Worm (Caenorhabditis elegans) whole organism, L1 larva: ENCODE results near the gene gst-41.

Experiments used
- efl-1 ChIP-seq, 4 experiments: fragments of 150-350 bp; optimal IDR thresholded peaks in 3 of 4; peaks in 1 of 4; 1 replicate in 1 of 4; 2 replicates in 3 of 4; lab custom pipeline; 2014; ENCODE audit warnings: missing biosample characterization in 2 of 4, missing genetic modification characterization in 2 of 4, missing genetic modification reagents in 2 of 4
- elt-2 ChIP-seq: sonication (generic microtip); optimal IDR thresholded peaks from 2 replicates; lab custom pipeline; 2016; ENCODE audit warnings: missing genetic modification characterization, mild to moderate bottlenecking, inconsistent platforms, missing compliant biosample characterization, missing genetic modification reagents
- fos-1 ChIP-seq: fragments of 150-350 bp; optimal IDR thresholded peaks from 2 replicates; lab custom pipeline; 2014; ENCODE audit warnings: missing biosample characterization, missing genetic modification characterization
- lin-15B ChIP-seq: fragments of 150-350 bp; sonication (generic microtip); optimal IDR thresholded peaks from 3 replicates; lab custom pipeline; 2014; ENCODE audit warnings: missing biosample characterization, missing genetic modification characterization
- nhr-11 ChIP-seq: fragments of 150-350 bp; optimal IDR thresholded peaks from 2 replicates; lab custom pipeline; 2014; ENCODE audit warnings: missing biosample characterization, missing genetic modification characterization
- nhr-237 ChIP-seq: fragments of 150-350 bp; optimal IDR thresholded peaks from 2 replicates; lab custom pipeline; 2014; ENCODE audit warnings: missing biosample characterization, missing genetic modification characterization
- nhr-28 ChIP-seq: fragments of 150-350 bp; optimal IDR thresholded peaks from 2 replicates; lab custom pipeline; 2014; ENCODE audit warnings: missing biosample characterization, missing genetic modification characterization
- rnt-1 ChIP-seq: sonication (generic microtip); optimal IDR thresholded peaks from 2 replicates; lab custom pipeline; 2016; ENCODE audit warnings: mild to moderate bottlenecking, missing genetic modification characterization, moderate library complexity, missing compliant biosample characterization
- snpc-4 ChIP-seq: fragments of 150-350 bp; optimal IDR thresholded peaks from 2 replicates; lab custom pipeline; 2014; ENCODE audit warnings: missing biosample characterization, missing genetic modification characterization
- unc-130 ChIP-seq: fragments of 150-350 bp; optimal IDR thresholded peaks from 2 replicates; lab custom pipeline; 2017; ENCODE audit warnings: missing biosample characterization, missing genetic modification characterization, inconsistent platforms
- ztf-11 ChIP-seq, 2 experiments: sonication (generic microtip); optimal IDR thresholded peaks; 2 replicates each; lab custom pipeline; 2016 to 2017; ENCODE audit warnings: missing genetic modification characterization in 2 of 2, missing biosample characterization in 1 of 2, missing compliant biosample characterization in 1 of 2

DNA sequence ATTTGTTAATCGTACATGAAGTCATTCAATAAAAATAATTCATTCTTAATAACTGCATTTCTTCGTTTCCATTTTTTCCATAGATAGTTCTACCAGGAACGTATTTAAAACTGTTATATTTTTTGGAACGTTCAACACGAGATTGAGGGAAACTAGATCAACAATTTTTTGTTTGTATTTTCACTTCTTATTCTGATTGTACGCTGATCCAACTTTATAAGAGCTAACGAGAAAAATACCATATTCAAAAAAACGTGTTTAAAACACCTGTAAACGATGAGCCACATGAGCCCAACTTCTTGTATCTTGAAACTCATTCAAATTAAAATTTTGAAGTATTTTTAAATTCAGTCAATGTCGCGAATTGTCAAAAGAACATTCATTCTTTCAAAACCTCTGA lies 17.5 kb upstream of the gst-41 start:
- TF ChIP-seq ztf-11 (tag; optimal IDR thresholded peaks at IDR 0.05; lab: Kevin White, UChicago) (no peak), rnt-1 (tag; lab: Kevin White, UChicago) (no peak), fos-1 (tag; lab: Kevin White, UChicago) (no peak), lin-15B (tag; lab: Kevin White, UChicago) (no peak), efl-1 (optimal IDR thresholded peaks at IDR 0.05; lab: Kevin White, UChicago) (no peak), efl-1 (GFP tag; optimal IDR thresholded peaks at IDR 0.05 in 1 of 2; lab: Kevin White, UChicago) (no peak), nhr-28 (no peak), unc-130 (no peak), snpc-4 (tag; lab: Kevin White, UChicago) (no peak), elt-2 (tag; lab: Kevin White, UChicago) (no peak), nhr-11 (tag; lab: Kevin White, UChicago) (no peak), nhr-237 (tag; lab: Kevin White, UChicago) (no peak)
